Fruit fly (Drosophila melanogaster) whole organism, pupa: ENCODE measurements around the gene Coq7.

Source experiments
- CG10348 ChIP-seq: fragments of 200-800 bp; sonication (Bioruptor generic); IDR thresholded peaks from 2 replicates; pipeline ENCODE4 v1.3.6; 2022; ENCODE audit warnings: missing biosample characterization, missing genetic modification characterization
- CG12605 ChIP-seq: fragments of 200-800 bp; sonication (Bioruptor generic); IDR thresholded peaks from 2 replicates; pipeline ENCODE4 v1.3.6; 2022; ENCODE audit warnings: missing biosample characterization, missing genetic modification characterization
- CG13204 ChIP-seq: fragments of 200-800 bp; sonication (Bioruptor generic); optimal IDR thresholded peaks from 2 replicates; lab custom pipeline; 2018; ENCODE audit warnings: missing biosample characterization, mild to moderate bottlenecking, missing genetic modification characterization, moderate library complexity
- CG14655 ChIP-seq: fragments of 200-800 bp; sonication (Bioruptor generic); optimal IDR thresholded peaks from 3 replicates; lab custom pipeline; 2017; ENCODE audit warnings: mild to moderate bottlenecking, missing biosample characterization, missing genetic modification reagents, missing genetic modification characterization
- CG15710 ChIP-seq: fragments of 200-800 bp; sonication (Bioruptor generic); optimal IDR thresholded peaks from 2 replicates; lab custom pipeline; 2018; ENCODE audit warnings: missing biosample characterization, mild to moderate bottlenecking, missing genetic modification characterization, moderate library complexity
- CG17806 ChIP-seq: fragments of 200-800 bp; sonication (Bioruptor generic); optimal IDR thresholded peaks from 2 replicates; lab custom pipeline; 2018; ENCODE audit warnings: missing biosample characterization, mild to moderate bottlenecking, missing genetic modification characterization, moderate library complexity
- CG32121 ChIP-seq: fragments of 200-800 bp; sonication (Bioruptor generic); IDR thresholded peaks from 2 replicates; pipeline ENCODE4 v1.3.6; 2022; ENCODE audit warnings: missing biosample characterization, missing genetic modification characterization
- CG34367 ChIP-seq: fragments of 200-800 bp; sonication (Bioruptor generic); optimal IDR thresholded peaks from 2 replicates; lab custom pipeline; 2018; ENCODE audit warnings: missing biosample characterization, mild to moderate bottlenecking, missing genetic modification characterization
- CG4496 ChIP-seq: fragments of 200-800 bp; sonication (Bioruptor generic); IDR thresholded peaks from 3 replicates; pipeline ENCODE4 v1.3.6; 2022; ENCODE audit warnings: missing biosample characterization, missing genetic modification characterization
- CG8159 ChIP-seq: fragments of 200-800 bp; sonication (Bioruptor generic); optimal IDR thresholded peaks from 3 replicates; lab custom pipeline; 2018; ENCODE audit warnings: missing biosample characterization, mild to moderate bottlenecking, missing genetic modification characterization, moderate library complexity
- CG8301 ChIP-seq: fragments of 200-800 bp; sonication (Bioruptor generic); optimal IDR thresholded peaks from 2 replicates; lab custom pipeline; 2018; ENCODE audit warnings: missing biosample characterization, mild to moderate bottlenecking, missing genetic modification characterization
- CG9948 ChIP-seq: fragments of 200-800 bp; sonication (Bioruptor generic); optimal IDR thresholded peaks from 2 replicates; lab custom pipeline; 2018; ENCODE audit warnings: missing biosample characterization, mild to moderate bottlenecking, missing genetic modification characterization, moderate library complexity
- D1 ChIP-seq: fragments of 200-800 bp; sonication (Bioruptor generic); optimal IDR thresholded peaks from 2 replicates; lab custom pipeline; 2018; ENCODE audit warnings: missing biosample characterization, mild to moderate bottlenecking, missing genetic modification characterization, moderate library complexity
- EcR ChIP-seq: fragments of 200-800 bp; sonication (Bioruptor generic); optimal IDR thresholded peaks from 3 replicates; lab custom pipeline; 2019; ENCODE audit warnings: missing biosample characterization, missing genetic modification characterization, mild to moderate bottlenecking, moderate library complexity, missing genetic modification reagents
- Ets98B ChIP-seq: fragments of 200-800 bp; sonication (Bioruptor generic); IDR thresholded peaks from 2 replicates; pipeline ENCODE4 v1.3.6; 2022; ENCODE audit warnings: missing biosample characterization, missing genetic modification characterization
- Pif1A ChIP-seq: fragments of 200-800 bp; sonication (Bioruptor generic); optimal IDR thresholded peaks from 3 replicates; lab custom pipeline; 2016; ENCODE audit warnings: missing biosample characterization, missing genetic modification characterization
- Pif1B ChIP-seq: fragments of 200-800 bp; sonication (Bioruptor generic); optimal IDR thresholded peaks from 3 replicates; lab custom pipeline; 2016; ENCODE audit warnings: missing biosample characterization, missing genetic modification characterization
- Snoo ChIP-seq: fragments of 200-800 bp; sonication (Bioruptor generic); optimal IDR thresholded peaks from 3 replicates; lab custom pipeline; 2017; ENCODE audit warnings: missing biosample characterization, mild to moderate bottlenecking, missing genetic modification characterization, inconsistent platforms
- fd96Ca ChIP-seq: fragments of 200-800 bp; sonication (Bioruptor generic); IDR thresholded peaks from 3 replicates; pipeline ENCODE4 v1.3.6; 2022; ENCODE audit warnings: missing biosample characterization, missing genetic modification characterization
- gl ChIP-seq: fragments of 200-800 bp; sonication (Bioruptor generic); optimal IDR thresholded peaks from 2 replicates; lab custom pipeline; 2018; ENCODE audit warnings: missing biosample characterization, mild to moderate bottlenecking, missing genetic modification characterization
- rn ChIP-seq: fragments of 200-800 bp; sonication (Bioruptor generic); IDR thresholded peaks from 2 replicates; pipeline ENCODE4 v1.3.6; 2022; ENCODE audit warnings: missing biosample characterization, missing genetic modification characterization

Gene Coq7

DNA sequence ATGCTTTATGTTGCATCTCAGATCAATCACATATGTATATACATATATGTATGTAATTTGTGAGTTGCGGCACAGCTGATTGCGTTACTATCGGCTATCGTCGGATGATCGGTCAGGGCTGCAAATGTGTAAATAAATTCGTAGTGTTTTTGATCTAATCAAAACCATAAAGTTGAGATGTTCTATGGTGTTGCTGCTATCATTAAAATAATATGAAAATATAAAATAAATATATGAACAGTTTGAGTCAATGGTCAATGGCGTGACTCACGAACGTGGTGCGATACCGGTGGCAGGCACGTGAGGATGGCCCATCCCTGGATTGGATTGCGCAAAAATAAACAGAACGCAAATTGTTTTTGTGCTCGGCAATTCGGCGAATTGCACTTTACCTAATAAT lies at the start of gene Coq7:
Coq7 (plus strand) TSS at position 302 of the 400 bp plus-strand sequence.
- TF ChIP-seq Ets98B (GFP tag; lab: Robert Waterston, UW) (peak; percentile 86), EcR (GFP tag; lab: Kevin White, UChicago) (no peak), Snoo (tag; lab: Kevin White, UChicago) (peak; percentile 71), CG13204 (GFP tag; lab: Kevin White, UChicago) (no peak), D1 (no peak), Pif1B (GFP tag; lab: Kevin White, UChicago) (no peak), CG17806 (tag; lab: Kevin White, UChicago) (peak; percentile 80), CG32121 (peak; percentile 83), Pif1A (GFP tag; lab: Kevin White, UChicago) (no peak), CG34367 (peak; percentile 74), gl (tag; lab: Kevin White, UChicago) (peak; percentile 58), fd96Ca (GFP tag; lab: Robert Waterston, UW) (peak; percentile 94), CG14655 (no peak), CG15710 (peak; percentile 80), rn (peak; percentile 85), CG8301 (tag; lab: Kevin White, UChicago) (no peak), CG10348 (GFP tag; lab: Robert Waterston, UW) (peak; percentile 55), CG4496 (GFP tag; lab: Robert Waterston, UW) (peak; percentile 92), CG9948 (tag; lab: Kevin White, UChicago) (peak; percentile 74), CG8159 (tag; lab: Kevin White, UChicago) (no peak), CG12605 (GFP tag; lab: Robert Waterston, UW) (peak; percentile 33; the same call in 1 of the 2 replicates)

DNA sequence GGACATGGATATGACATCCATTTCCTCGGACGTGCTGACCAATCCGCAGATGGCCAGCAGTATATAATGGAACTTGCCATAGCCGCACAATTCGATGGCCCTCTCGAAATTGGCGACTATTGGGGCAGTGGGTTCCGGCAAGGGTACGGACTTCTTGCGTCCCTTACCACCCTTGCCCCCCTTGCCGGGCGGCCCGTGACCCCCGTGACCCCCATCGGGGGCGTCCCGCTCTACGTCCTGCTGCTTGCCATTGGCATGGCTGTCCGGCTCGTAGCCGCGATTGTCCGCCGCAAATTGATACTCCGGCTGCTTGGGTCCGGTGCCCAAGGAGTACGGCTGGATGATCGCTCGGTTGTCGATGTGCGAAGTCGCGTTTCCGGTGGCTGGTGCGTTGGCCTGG lies 47.4 kb upstream of the Coq7 start:
- no peak for TF ChIP-seq CG10348 (GFP tag; lab: Robert Waterston, UW)
- TF ChIP-seq CG17806 (tag; lab: Kevin White, UChicago), result no peak
- TF ChIP-seq CG13204 (GFP tag; lab: Kevin White, UChicago), result no peak
- no peak for TF ChIP-seq CG8301 (tag; lab: Kevin White, UChicago)
- no peak for TF ChIP-seq Pif1A (GFP tag; lab: Kevin White, UChicago)
- TF ChIP-seq Ets98B (GFP tag; lab: Robert Waterston, UW), result no peak
- no peak for TF ChIP-seq CG15710
- no peak for TF ChIP-seq CG14655
- TF ChIP-seq rn, result no peak
- no peak for TF ChIP-seq D1
- no peak for TF ChIP-seq Pif1B (GFP tag; lab: Kevin White, UChicago)
- TF ChIP-seq CG8159 (tag; lab: Kevin White, UChicago), result no peak
- TF ChIP-seq gl (tag; lab: Kevin White, UChicago), result no peak
- no peak for TF ChIP-seq fd96Ca (GFP tag; lab: Robert Waterston, UW)

DNA sequence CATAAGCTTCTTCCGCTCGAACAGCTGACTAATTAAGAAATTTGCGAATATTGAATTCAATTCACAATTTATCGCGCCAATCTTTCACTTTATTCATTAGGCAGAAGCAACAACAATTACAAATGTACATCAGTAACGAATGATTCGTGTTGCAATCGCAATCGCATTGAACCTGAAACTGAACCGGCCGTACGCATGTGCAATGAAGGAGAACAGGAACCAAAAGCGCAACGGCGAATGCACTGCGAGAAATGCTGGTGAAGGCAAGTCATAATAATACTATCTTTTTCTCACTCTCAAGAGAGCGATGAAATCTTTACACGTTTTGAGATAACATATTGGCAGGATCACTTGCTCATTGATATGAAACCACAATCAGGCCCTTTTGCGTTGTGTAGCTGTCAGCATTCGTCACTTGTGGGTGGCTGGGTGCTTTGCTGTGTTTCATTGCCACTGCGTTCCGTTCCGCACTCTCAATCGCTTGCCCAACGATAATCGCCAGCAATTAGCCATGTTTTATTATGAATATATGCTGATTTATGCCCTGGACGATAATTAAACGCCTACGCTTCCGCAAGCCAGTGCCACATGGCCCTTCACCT lies 46.0 kb upstream of the Coq7 start:
- TF ChIP-seq CG9948 (tag; lab: Kevin White, UChicago) (no peak), CG14655 (peak; percentile 46), CG4496 (GFP tag; lab: Robert Waterston, UW) (peak; percentile 43; the same call in 1 of the 3 replicates), CG32121 (no peak), fd96Ca (GFP tag; lab: Robert Waterston, UW) (no peak), CG15710 (no peak), CG8301 (tag; lab: Kevin White, UChicago) (peak; percentile 19), Ets98B (GFP tag; lab: Robert Waterston, UW) (peak; percentile 40)

DNA sequence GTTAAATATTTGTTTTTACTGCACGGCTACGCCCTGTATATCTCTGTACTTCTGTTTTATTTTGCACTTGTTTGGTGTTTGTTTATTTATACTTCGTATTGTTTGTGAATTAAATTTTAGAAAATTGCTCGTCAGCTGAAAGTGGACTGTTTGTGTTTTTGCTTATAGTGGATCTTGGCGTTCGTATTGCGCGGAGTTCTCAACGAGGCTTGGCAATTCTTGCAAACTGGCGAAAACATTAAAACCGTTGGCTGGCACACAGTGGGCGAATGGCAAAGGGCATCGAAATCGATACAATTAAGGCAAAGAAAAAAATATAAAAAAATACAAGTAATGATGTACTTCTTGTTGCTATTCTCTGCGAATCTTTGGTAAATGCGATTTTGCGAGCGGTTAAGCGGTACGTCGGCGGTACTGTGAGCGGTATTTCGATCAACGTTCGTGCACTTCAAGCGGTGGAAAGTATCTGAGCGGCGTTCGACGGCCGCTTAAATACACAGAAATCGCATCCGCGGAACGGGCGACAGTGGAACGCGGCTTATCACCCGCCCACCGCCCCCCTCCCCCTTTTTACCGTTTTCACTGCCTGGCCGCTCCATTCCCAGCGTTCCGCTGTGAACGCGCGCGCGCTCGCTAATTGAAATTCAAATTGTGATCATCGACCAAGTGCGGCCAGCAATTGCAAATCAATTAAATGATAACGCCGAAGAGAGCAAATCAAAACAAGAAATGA lies 44.1 kb upstream of the Coq7 start:
- TF ChIP-seq CG34367 (no peak), CG13204 (GFP tag; lab: Kevin White, UChicago) (peak; percentile 72), Pif1B (GFP tag; lab: Kevin White, UChicago) (no peak), CG12605 (GFP tag; lab: Robert Waterston, UW) (no peak), CG4496 (GFP tag; lab: Robert Waterston, UW) (0 out of 3 replicates have a peak, but pooled peaks have one; percentile 34), CG32121 (no peak), D1 (no peak)

DNA sequence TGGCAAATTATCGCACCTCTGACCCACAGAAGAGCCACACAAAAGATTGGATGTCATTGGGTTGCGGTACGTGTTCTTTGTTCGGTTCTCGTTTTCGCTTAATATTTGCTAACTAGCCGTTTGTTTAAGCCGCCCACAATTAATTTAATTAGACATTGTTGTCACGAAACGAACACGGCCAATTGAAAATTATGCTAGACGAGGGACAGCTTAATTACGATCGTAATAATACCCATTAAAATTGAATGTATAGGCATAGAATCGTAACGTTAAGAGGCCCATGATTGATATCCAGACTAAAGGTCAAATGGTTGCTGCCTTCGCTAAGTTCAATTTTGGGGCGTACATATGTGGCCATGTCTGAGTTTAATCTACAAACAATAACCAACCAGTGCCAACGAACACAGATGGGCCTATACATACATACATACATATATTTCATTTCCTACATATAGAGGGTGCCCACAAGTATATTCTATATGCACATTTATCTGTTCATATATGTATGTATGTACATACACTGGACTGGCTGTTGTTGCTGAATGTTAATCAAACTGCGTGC lies 42.3 kb upstream of the Coq7 start:
- TF ChIP-seq CG34367, result no peak
- TF ChIP-seq CG13204 (GFP tag; lab: Kevin White, UChicago), result no peak
- no peak for TF ChIP-seq CG8159 (tag; lab: Kevin White, UChicago)
- no peak for TF ChIP-seq fd96Ca (GFP tag; lab: Robert Waterston, UW)
- TF ChIP-seq CG4496 (GFP tag; lab: Robert Waterston, UW), result no peak
- TF ChIP-seq EcR (GFP tag; lab: Kevin White, UChicago), result peak; percentile 47
